Worm (Caenorhabditis elegans): ENCODE results near the gene col-132.

ce11 chrIV:13068451-13068850 is 22.4 kb downstream of the col-132 start, which contains the start of gene scl-6:
- TF ChIP-seq ama-1 (optimal IDR thresholded peaks at IDR 0.05) (no peak), unc-130 (GFP tag; optimal IDR thresholded peaks at IDR 0.05) (no peak), lim-7 (GFP tag; IDR thresholded peaks at IDR 0.05) (no peak), nhr-111 (GFP tag; optimal IDR thresholded peaks at IDR 0.05) (no peak), nhr-48 (tag; optimal IDR thresholded peaks at IDR 0.05) (no peak), dve-1 (tag; optimal IDR thresholded peaks at IDR 0.05; ENCODE audit: insufficient read depth) (no peak)

All from whole organism, L4 larva.